Fruit fly (Drosophila melanogaster): ENCODE measurements around the gene mthl7.

The mthl7 gene

DNA sequence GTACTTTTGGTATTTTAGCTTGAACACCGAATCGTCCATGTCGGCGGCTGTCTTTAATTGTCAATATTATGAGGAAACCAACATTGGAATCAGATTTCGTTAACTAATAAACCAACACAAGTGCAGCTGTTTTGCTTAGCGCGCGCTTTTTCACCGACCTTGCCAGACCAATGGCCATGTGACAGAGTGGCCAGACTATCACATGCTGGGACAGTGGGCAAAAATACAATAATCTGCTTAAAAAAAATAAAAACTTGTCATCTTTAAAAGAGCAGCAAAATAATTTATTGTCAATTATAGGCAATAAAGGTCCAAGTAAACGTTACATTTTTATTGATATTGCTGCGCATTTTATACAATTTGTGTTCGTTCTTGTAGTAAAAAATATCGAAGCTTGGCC lies 4.5 kb downstream of the mthl7 start, which contains the start of gene RecQ4:
Gene RecQ4, minus strand, starts transcription at position 161 of the 400 bp plus-strand sequence.
- no peak for TF ChIP-seq gl (tag; optimal IDR thresholded peaks at IDR 0.05)
- TF ChIP-seq rn (GFP tag; IDR thresholded peaks at IDR 0.05): no peak
- no peak for TF ChIP-seq Ets98B (GFP tag; IDR thresholded peaks at IDR 0.05)
- TF ChIP-seq CG34367 (tag; optimal IDR thresholded peaks at IDR 0.05): no peak
- no peak for TF ChIP-seq CG12605 (GFP tag; IDR thresholded peaks at IDR 0.05)
- TF ChIP-seq EcR (GFP tag; optimal IDR thresholded peaks at IDR 0.05): no peak

DNA sequence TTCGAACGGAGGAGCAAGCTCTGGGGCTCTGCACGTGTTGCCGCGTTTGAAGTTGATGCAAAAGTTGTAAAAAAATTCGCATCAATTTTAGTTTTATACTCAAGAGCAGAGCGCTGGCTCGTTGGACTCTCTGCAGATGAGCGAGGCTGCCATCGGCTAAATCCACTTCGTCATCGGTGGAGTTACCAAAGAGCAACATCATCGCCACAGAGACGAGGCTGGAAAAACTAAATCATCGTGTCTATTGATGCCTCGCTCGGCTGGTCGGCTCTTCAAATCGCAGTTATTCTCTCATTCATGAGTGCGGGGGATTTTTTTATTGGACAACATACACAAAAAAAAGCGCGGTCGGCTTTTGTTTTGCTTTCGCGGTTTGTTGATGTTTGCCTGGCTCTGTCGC lies 14.9 kb downstream of the mthl7 start, which contains the start of gene CG13675:
Gene CG13675, minus strand, starts transcription at position 83 of the 400 bp plus-strand sequence.
- TF ChIP-seq CG4496 (GFP tag; IDR thresholded peaks at IDR 0.05) (peak; percentile 44; the same call in 1 of the 3 replicates), Ets98B (GFP tag; IDR thresholded peaks at IDR 0.05) (no peak; the same call in 1 of the 2 replicates)

DNA sequence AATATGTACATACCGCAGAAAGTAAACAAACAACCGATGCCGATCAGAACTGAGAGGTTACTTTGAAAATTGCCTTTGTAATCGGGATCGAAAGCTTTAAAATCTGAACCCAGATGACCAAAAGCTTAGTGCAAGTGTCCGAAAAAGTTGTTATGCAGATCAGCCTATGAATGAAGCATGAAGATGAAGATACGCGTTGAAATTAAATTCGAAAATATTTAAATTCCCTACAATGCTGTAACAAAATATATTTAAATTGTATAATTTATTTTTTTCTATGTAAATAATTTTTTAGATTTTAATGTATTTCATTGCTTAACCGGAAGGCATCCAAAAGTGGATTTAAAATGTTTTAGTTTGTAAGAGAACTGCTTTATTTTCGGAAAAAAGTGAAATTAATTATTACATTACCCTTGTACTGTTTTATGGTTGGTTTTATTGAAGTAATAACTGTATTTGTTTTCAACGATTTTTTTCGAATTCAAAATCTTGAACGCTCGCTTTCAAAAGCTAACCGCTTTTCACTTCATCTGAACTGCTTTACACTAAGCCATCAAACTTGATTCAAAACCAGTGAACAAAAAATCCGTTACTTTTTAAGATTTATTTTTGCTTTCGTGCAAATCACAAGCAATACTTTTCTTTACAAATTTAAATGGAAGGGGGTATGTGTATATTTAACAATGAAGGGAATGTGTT lies 20.4 kb downstream of the mthl7 start, which contains the start of gene CG43886:
Gene CG43886, minus strand, starts transcription at position 51 of the 699 bp plus-strand sequence.
- TF ChIP-seq D1 (tag; optimal IDR thresholded peaks at IDR 0.05): peak; percentile 14
- no peak for TF ChIP-seq fd96Ca (GFP tag; IDR thresholded peaks at IDR 0.05)

DNA sequence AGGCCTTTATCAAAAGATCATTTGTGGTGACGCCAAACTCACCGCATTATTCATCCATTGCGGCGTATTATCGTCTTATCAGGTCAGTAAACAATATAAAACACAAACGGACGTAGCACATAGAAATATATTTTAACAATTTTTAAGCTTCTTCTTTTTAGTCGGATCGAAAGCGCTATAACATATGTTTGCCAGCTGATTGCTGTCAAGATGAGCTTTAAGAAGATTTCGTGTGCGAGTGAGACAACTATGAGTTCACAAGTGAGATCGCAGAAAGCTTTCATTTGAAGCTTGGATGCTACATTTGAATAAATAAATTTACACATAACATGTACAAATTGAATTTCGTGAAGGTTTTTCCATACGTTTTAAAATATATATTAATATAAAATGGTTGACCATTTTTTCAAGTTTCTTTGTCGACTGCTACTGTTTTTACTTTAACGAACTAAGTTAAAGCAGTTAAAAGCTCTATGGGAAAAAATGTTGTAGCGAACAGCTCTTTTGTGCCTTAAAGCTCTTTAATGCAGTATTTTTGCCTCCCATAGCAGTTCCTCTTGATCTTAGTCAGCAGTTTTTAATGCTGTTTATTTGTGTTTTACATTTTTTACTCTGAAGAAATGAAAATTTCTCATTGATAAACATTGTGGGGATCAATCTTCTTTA lies 21.5 kb downstream of the mthl7 start, which contains the start of gene CG42445:
Gene CG42445, minus strand, starts transcription at position 186 of the 666 bp plus-strand sequence.
- TF ChIP-seq CG32121 (GFP tag; IDR thresholded peaks at IDR 0.05) (no peak), Pif1A (GFP tag; optimal IDR thresholded peaks at IDR 0.05) (no peak), CG17806 (tag; optimal IDR thresholded peaks at IDR 0.05) (no peak)

DNA sequence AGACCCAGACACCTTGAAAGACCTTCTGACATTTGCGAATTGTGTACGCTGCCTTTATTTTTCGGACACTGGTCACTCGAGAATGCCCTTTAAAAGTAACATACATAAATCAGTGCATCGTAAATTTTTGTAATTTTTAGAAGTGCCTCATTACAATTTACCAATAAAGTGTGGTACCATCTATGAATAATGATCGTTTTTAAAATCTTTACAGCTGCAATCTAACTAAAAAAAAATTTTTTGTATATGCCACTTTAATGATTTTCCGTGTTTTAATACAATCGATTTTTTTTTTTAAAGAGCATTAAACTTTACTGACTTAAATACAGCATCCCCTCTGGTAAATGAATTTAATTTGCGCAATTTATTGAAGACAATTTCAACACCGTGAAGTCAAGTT lies 23.2 kb downstream of the mthl7 start:
- no peak for TF ChIP-seq CG10348 (GFP tag; IDR thresholded peaks at IDR 0.05)
- peak; percentile 31 for TF ChIP-seq CG17806 (tag; optimal IDR thresholded peaks at IDR 0.05)
- TF ChIP-seq CG8159 (tag; optimal IDR thresholded peaks at IDR 0.05): peak; percentile 62
- TF ChIP-seq EcR (GFP tag; optimal IDR thresholded peaks at IDR 0.05): peak; percentile 48
- TF ChIP-seq CG15710 (tag; optimal IDR thresholded peaks at IDR 0.05): peak; percentile 68
- no peak for TF ChIP-seq D1 (tag; optimal IDR thresholded peaks at IDR 0.05)
- TF ChIP-seq CG34367 (tag; optimal IDR thresholded peaks at IDR 0.05): peak; percentile 38
- TF ChIP-seq CG14655 (GFP tag; optimal IDR thresholded peaks at IDR 0.05): no peak
- TF ChIP-seq Pif1B (GFP tag; optimal IDR thresholded peaks at IDR 0.05): peak; percentile 46
- peak; percentile 25 for TF ChIP-seq Snoo (tag; optimal IDR thresholded peaks at IDR 0.05)
- TF ChIP-seq gl (tag; optimal IDR thresholded peaks at IDR 0.05): no peak
- TF ChIP-seq Pif1A (GFP tag; optimal IDR thresholded peaks at IDR 0.05): peak; percentile 22
- TF ChIP-seq CG8301 (tag; optimal IDR thresholded peaks at IDR 0.05): peak; percentile 5
- 0 out of 2 replicates have a peak, but pooled peaks have one; percentile 13 for TF ChIP-seq CG32121 (GFP tag; IDR thresholded peaks at IDR 0.05)

DNA sequence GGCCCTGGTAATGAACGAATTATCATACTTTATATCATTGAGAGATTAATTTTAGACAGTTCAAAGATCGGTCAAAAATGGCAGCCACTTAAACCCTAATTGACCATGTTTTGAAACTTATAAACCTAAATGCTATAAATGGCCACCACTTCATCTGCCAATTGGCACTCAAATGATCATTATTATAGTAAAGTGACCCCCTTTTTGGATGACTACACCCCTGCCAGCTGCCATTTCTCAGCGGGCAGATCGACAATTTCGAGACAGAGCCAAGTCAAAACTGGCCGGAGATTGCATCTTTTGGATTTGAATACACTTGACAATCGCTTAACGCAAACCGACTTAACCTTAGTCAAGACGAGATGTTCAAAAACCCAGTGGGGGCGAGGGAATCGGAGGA lies 24.1 kb downstream of the mthl7 start:
- TF ChIP-seq fd96Ca (GFP tag; IDR thresholded peaks at IDR 0.05) (0 out of 3 replicates have a peak, but pooled peaks have one; percentile 43), CG8159 (tag; optimal IDR thresholded peaks at IDR 0.05) (peak; percentile 45), gl (tag; optimal IDR thresholded peaks at IDR 0.05) (no peak), Pif1A (GFP tag; optimal IDR thresholded peaks at IDR 0.05) (no peak), CG32121 (GFP tag; IDR thresholded peaks at IDR 0.05) (no peak), EcR (GFP tag; optimal IDR thresholded peaks at IDR 0.05) (no peak), D1 (tag; optimal IDR thresholded peaks at IDR 0.05) (no peak), CG10348 (GFP tag; IDR thresholded peaks at IDR 0.05) (no peak), CG8301 (tag; optimal IDR thresholded peaks at IDR 0.05) (peak; percentile 26), CG4496 (GFP tag; IDR thresholded peaks at IDR 0.05) (peak; percentile 45; the same call in 1 of the 3 replicates), CG9948 (tag; optimal IDR thresholded peaks at IDR 0.05) (no peak), rn (GFP tag; IDR thresholded peaks at IDR 0.05) (no peak), CG12605 (GFP tag; IDR thresholded peaks at IDR 0.05) (no peak), CG34367 (tag; optimal IDR thresholded peaks at IDR 0.05) (no peak), Pif1B (GFP tag; optimal IDR thresholded peaks at IDR 0.05) (no peak), CG14655 (GFP tag; optimal IDR thresholded peaks at IDR 0.05) (no peak), CG17806 (tag; optimal IDR thresholded peaks at IDR 0.05) (peak; percentile 22), CG15710 (tag; optimal IDR thresholded peaks at IDR 0.05) (peak; percentile 21), Ets98B (GFP tag; IDR thresholded peaks at IDR 0.05) (peak; percentile 18; the same call in 1 of the 2 replicates), Snoo (tag; optimal IDR thresholded peaks at IDR 0.05) (peak; percentile 11), CG13204 (GFP tag; optimal IDR thresholded peaks at IDR 0.05) (no peak)

DNA sequence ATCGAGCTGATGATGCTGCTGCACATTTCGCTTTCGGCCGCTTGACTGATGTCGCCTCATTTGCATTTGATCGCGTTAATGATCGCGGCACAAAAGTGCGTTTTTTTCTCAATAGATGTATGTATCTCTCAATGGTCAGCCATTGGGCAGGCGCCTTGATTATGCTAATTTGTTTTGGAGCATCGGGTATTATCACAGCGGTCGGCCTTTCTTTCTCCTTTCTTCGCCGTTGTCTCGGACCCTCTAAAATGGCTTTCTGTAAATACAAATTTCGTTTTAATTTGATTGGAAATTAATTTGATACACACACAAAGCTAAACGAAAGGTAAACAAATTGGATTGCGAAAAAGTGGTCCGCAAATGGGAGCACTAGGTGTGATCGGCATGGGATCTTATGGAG lies 25.0 kb downstream of the mthl7 start:
- TF ChIP-seq CG8159 (tag; optimal IDR thresholded peaks at IDR 0.05) (no peak), EcR (GFP tag; optimal IDR thresholded peaks at IDR 0.05) (no peak), Ets98B (GFP tag; IDR thresholded peaks at IDR 0.05) (no peak), rn (GFP tag; IDR thresholded peaks at IDR 0.05) (no peak), Pif1B (GFP tag; optimal IDR thresholded peaks at IDR 0.05) (no peak), fd96Ca (GFP tag; IDR thresholded peaks at IDR 0.05) (no peak), Pif1A (GFP tag; optimal IDR thresholded peaks at IDR 0.05) (no peak)

Measured in whole organism, pupa.